Worm (Caenorhabditis elegans) whole organism, late embryonic: Measurements from ENCODE around the gene F54D8.6.

ENCODE experiments used
- C38D4.7 ChIP-seq: fragments of 200-800 bp; sonication (Bioruptor generic); optimal IDR thresholded peaks from 2 replicates; lab custom pipeline; 2018; ENCODE audit warnings: mild to moderate bottlenecking, missing genetic modification characterization, moderate library complexity, missing compliant biosample characterization
- K02D7.2 ChIP-seq: sonication (generic microtip); optimal IDR thresholded peaks from 2 replicates; lab custom pipeline; 2017; ENCODE audit warnings: mild to moderate bottlenecking, missing genetic modification characterization, missing compliant biosample characterization
- T23F11.4 ChIP-seq: fragments of 200-800 bp; sonication (Bioruptor generic); optimal IDR thresholded peaks from 2 replicates; lab custom pipeline; 2018; ENCODE audit warnings: mild to moderate bottlenecking, missing genetic modification characterization, missing compliant biosample characterization
- ahr-1 ChIP-seq: sonication (generic microtip); optimal IDR thresholded peaks from 2 replicates; lab custom pipeline; 2016; ENCODE audit warnings: missing genetic modification characterization, missing compliant biosample characterization
- ceh-14 ChIP-seq: sonication (generic microtip); optimal IDR thresholded peaks from 2 replicates; lab custom pipeline; 2016; ENCODE audit warnings: missing genotype, missing genetic modification characterization, missing compliant biosample characterization
- ceh-2 ChIP-seq: sonication (generic microtip); optimal IDR thresholded peaks from 2 replicates; lab custom pipeline; 2016; ENCODE audit warnings: missing genotype, missing genetic modification characterization, missing compliant biosample characterization
- ceh-24 ChIP-seq: sonication (generic microtip); optimal IDR thresholded peaks from 2 replicates; lab custom pipeline; 2016; ENCODE audit warnings: mild to moderate bottlenecking, missing genetic modification characterization, missing compliant biosample characterization
- ceh-31 ChIP-seq: sonication (generic microtip); optimal IDR thresholded peaks from 2 replicates; lab custom pipeline; 2016; ENCODE audit warnings: missing genetic modification characterization, missing compliant biosample characterization
- ceh-9 ChIP-seq: sonication (generic microtip); optimal IDR thresholded peaks from 2 replicates; lab custom pipeline; 2016; ENCODE audit warnings: mild to moderate bottlenecking, missing genetic modification characterization, inconsistent platforms, missing compliant biosample characterization
- che-1 ChIP-seq: sonication (generic microtip); optimal IDR thresholded peaks from 2 replicates; lab custom pipeline; 2016; ENCODE audit warnings: mild to moderate bottlenecking, missing genetic modification characterization, missing compliant biosample characterization
- elt-2 ChIP-seq: sonication (generic microtip); optimal IDR thresholded peaks from 2 replicates; lab custom pipeline; 2016; ENCODE audit warnings: missing genetic modification reagents, missing genetic modification characterization, missing compliant biosample characterization
- fkh-10 ChIP-seq: fragments of 150-350 bp; optimal IDR thresholded peaks from 2 replicates; lab custom pipeline; 2014; ENCODE audit warnings: missing biosample characterization, missing genetic modification reagents, missing genetic modification characterization
- fkh-6 ChIP-seq: sonication (generic microtip); optimal IDR thresholded peaks from 2 replicates; lab custom pipeline; 2016; ENCODE audit warnings: missing genetic modification characterization, missing compliant biosample characterization
- gmeb-2 ChIP-seq: sonication (generic microtip); optimal IDR thresholded peaks from 2 replicates; lab custom pipeline; 2016; ENCODE audit warnings: missing genetic modification characterization, inconsistent platforms, missing compliant biosample characterization
- hlh-13 ChIP-seq: fragments of 200-800 bp; sonication (Bioruptor generic); optimal IDR thresholded peaks from 2 replicates; lab custom pipeline; 2018; ENCODE audit warnings: mild to moderate bottlenecking, missing genetic modification characterization, missing compliant biosample characterization
- hlh-15 ChIP-seq: sonication (generic microtip); optimal IDR thresholded peaks from 2 replicates; lab custom pipeline; 2016; ENCODE audit warnings: missing genetic modification characterization, missing compliant biosample characterization
- hlh-6 ChIP-seq: sonication (generic microtip); optimal IDR thresholded peaks from 2 replicates; lab custom pipeline; 2016; ENCODE audit warnings: missing genotype, missing genetic modification characterization, missing compliant biosample characterization
- lim-6 ChIP-seq: sonication (generic microtip); optimal IDR thresholded peaks from 2 replicates; lab custom pipeline; 2016; ENCODE audit warnings: missing genetic modification characterization, missing compliant biosample characterization
- lin-11 ChIP-seq: fragments of 200-800 bp; sonication (Bioruptor generic); optimal IDR thresholded peaks from 2 replicates; lab custom pipeline; 2018; ENCODE audit warnings: mild to moderate bottlenecking, missing genetic modification characterization, missing compliant biosample characterization
- madf-2 ChIP-seq: sonication (generic microtip); optimal IDR thresholded peaks from 2 replicates; lab custom pipeline; 2017; ENCODE audit warnings: missing genetic modification characterization, missing compliant biosample characterization
- mec-3 ChIP-seq: sonication (generic microtip); optimal IDR thresholded peaks from 2 replicates; lab custom pipeline; 2016; ENCODE audit warnings: borderline replicate concordance, missing genetic modification characterization, missing compliant biosample characterization
- nhr-11 ChIP-seq: fragments of 150-350 bp; optimal IDR thresholded peaks from 2 replicates; lab custom pipeline; 2014; ENCODE audit warnings: missing biosample characterization, missing genetic modification characterization
- odd-2 ChIP-seq: sonication (generic microtip); optimal IDR thresholded peaks from 2 replicates; lab custom pipeline; 2017; ENCODE audit warnings: antibody characterized with exemption, mild to moderate bottlenecking, missing genetic modification characterization, missing compliant biosample characterization
- pat-9 ChIP-seq: fragments of 200-800 bp; sonication (Bioruptor generic); optimal IDR thresholded peaks from 2 replicates; lab custom pipeline; 2018; ENCODE audit warnings: mild to moderate bottlenecking, missing genetic modification characterization, moderate library complexity, missing compliant biosample characterization
- pax-1 ChIP-seq: fragments of 150-350 bp; optimal IDR thresholded peaks from 2 replicates; lab custom pipeline; 2014; ENCODE audit warnings: missing biosample characterization, missing genetic modification characterization
- pha-4 ChIP-seq: fragments of 150-350 bp; optimal IDR thresholded peaks from 2 replicates; lab custom pipeline; 2018; ENCODE audit warnings: missing biosample characterization, missing genetic modification reagents, missing genetic modification characterization
- pqm-1 ChIP-seq: sonication (generic microtip); optimal IDR thresholded peaks from 2 replicates; lab custom pipeline; 2016; ENCODE audit warnings: missing genetic modification characterization, missing compliant biosample characterization
- ref-2 ChIP-seq: sonication (generic microtip); optimal IDR thresholded peaks from 2 replicates; lab custom pipeline; 2016; ENCODE audit warnings: missing genetic modification characterization, missing compliant biosample characterization
- rnt-1 ChIP-seq: sonication (generic microtip); optimal IDR thresholded peaks from 2 replicates; lab custom pipeline; 2016; ENCODE audit warnings: missing genetic modification characterization, missing compliant biosample characterization
- sdc-2 ChIP-seq: sonication (generic microtip); optimal IDR thresholded peaks from 2 replicates; lab custom pipeline; 2016; ENCODE audit warnings: missing genotype, missing genetic modification characterization, missing compliant biosample characterization
- sox-2 ChIP-seq: fragments of 200-800 bp; sonication (Bioruptor generic); IDR thresholded peaks from 2 replicates; pipeline ENCODE4 v1.3.6; 2022; ENCODE audit warnings: missing genetic modification reagents, missing genetic modification characterization, missing compliant biosample characterization
- syd-9 ChIP-seq: sonication (generic microtip); optimal IDR thresholded peaks from 2 replicates; lab custom pipeline; 2016; ENCODE audit warnings: mild to moderate bottlenecking, missing genetic modification characterization, moderate library complexity, missing compliant biosample characterization
- tbx-7 ChIP-seq: sonication (generic microtip); optimal IDR thresholded peaks from 2 replicates; lab custom pipeline; 2016; ENCODE audit warnings: missing genotype, missing genetic modification characterization, missing compliant biosample characterization
- unc-3 ChIP-seq, 2 experiments: fragments of 200-800 bp in 1 of 2; sonication (Bioruptor generic) in 1 of 2; sonication (generic microtip) in 1 of 2; conservative IDR thresholded peaks in 1 of 2; optimal IDR thresholded peaks in 1 of 2; 2 replicates each; pipeline versions ENCODE4 v1.3.6 to Lab custom; 2016 to 2022; ENCODE audit warnings: missing compliant biosample characterization in 2 of 2, missing genetic modification characterization in 2 of 2, missing genetic modification reagents in 1 of 2
- unc-86 ChIP-seq: sonication (generic microtip); optimal IDR thresholded peaks from 2 replicates; lab custom pipeline; 2016; ENCODE audit warnings: missing genetic modification characterization, missing compliant biosample characterization
- zip-5 ChIP-seq: sonication (generic microtip); optimal IDR thresholded peaks from 2 replicates; lab custom pipeline; 2016; ENCODE audit warnings: missing genetic modification characterization, missing compliant biosample characterization

F54D8.6 gene

DNA sequence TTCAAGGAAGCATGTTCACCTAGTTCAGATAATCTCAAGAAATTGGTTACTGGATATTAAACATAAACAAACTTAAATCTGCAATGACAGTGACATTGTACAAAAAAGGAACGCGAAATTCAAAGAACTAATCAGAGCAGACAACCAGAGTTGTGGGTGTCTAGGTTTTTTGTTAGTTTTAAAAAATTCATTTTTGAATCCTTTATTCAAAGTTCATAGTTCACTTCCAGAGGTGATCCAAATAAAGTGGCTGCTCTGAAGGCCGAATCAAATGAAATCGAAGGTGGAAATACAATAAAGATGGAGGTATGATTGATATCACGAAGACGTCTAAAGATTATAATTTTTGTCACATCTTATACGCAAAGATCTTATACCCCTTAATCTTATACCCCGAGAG is 28.4 kb upstream of the F54D8.6 start, which contains the start of gene ttbk-6:
Gene ttbk-6, plus strand, starts transcription at position 301 of the 400 bp plus-strand sequence.
- TF ChIP-seq tbx-7 = no peak
- no peak for TF ChIP-seq ref-2
- TF ChIP-seq T23F11.4 = no peak
- TF ChIP-seq sdc-2 (tag; lab: Kevin White, UChicago) = no peak
- no peak for TF ChIP-seq nhr-11
- no peak for TF ChIP-seq rnt-1 (tag; lab: Kevin White, UChicago)
- TF ChIP-seq pat-9 (tag; lab: Kevin White, UChicago) = no peak
- TF ChIP-seq gmeb-2 (tag; lab: Kevin White, UChicago) = no peak
- no peak for TF ChIP-seq sox-2 (GFP tag; lab: Robert Waterston, UW)
- no peak for TF ChIP-seq fkh-10 (GFP tag; lab: Kevin White, UChicago)
- no peak for TF ChIP-seq zip-5 (tag; lab: Kevin White, UChicago)
- TF ChIP-seq hlh-13 (GFP tag; lab: Kevin White, UChicago) = no peak
- no peak for TF ChIP-seq unc-86
- TF ChIP-seq pqm-1 (tag; lab: Kevin White, UChicago) = no peak
- TF ChIP-seq ceh-31 = no peak
- no peak for TF ChIP-seq lim-6

DNA sequence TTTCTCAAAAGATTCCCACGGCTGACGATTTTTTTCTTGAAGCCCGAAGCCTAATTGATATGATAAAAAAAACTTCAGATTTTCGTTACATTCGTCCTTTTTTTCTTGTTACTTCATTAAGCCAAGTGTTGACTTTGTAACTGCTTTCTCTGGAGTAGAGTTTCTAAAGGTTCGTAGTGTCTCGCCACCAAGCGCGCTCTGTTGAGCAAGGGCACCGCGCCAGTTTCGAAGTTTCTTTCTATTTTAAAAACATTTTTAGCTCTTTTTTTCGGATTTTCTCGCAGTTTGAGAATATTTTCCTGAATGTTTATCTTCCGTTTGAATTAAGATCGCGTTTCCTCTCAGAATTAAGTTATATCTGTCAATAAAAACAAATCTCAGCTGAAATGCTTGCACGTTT is 26.2 kb upstream of the F54D8.6 start:
- TF ChIP-seq lin-11 (tag; lab: Kevin White, UChicago) = no peak
- TF ChIP-seq ceh-24 (tag; lab: Kevin White, UChicago) = no peak
- no peak for TF ChIP-seq madf-2 (tag; lab: Kevin White, UChicago)
- TF ChIP-seq C38D4.7 (GFP tag; lab: Kevin White, UChicago) = no peak
- no peak for TF ChIP-seq ahr-1 (tag; lab: Kevin White, UChicago)
- TF ChIP-seq mec-3 (tag; lab: Kevin White, UChicago) = no peak
- no peak for TF ChIP-seq unc-3 (GFP tag; conservative IDR thresholded peaks at IDR 0.05; lab: Robert Waterston, UW)
- TF ChIP-seq unc-3 (tag; optimal IDR thresholded peaks at IDR 0.05; lab: Kevin White, UChicago) = no peak
- TF ChIP-seq gmeb-2 (tag; lab: Kevin White, UChicago) = no peak
- TF ChIP-seq hlh-6 = no peak
- no peak for TF ChIP-seq ref-2
- TF ChIP-seq nhr-11 = no peak
- no peak for TF ChIP-seq hlh-13 (GFP tag; lab: Kevin White, UChicago)
- no peak for TF ChIP-seq T23F11.4
- TF ChIP-seq pha-4 (tag; lab: Kevin White, UChicago) = no peak
- no peak for TF ChIP-seq sox-2 (GFP tag; lab: Robert Waterston, UW)
- TF ChIP-seq fkh-6 (tag; lab: Kevin White, UChicago) = no peak
- TF ChIP-seq pax-1 (tag; lab: Kevin White, UChicago) = no peak
- TF ChIP-seq che-1 (tag; lab: Kevin White, UChicago) = no peak

DNA sequence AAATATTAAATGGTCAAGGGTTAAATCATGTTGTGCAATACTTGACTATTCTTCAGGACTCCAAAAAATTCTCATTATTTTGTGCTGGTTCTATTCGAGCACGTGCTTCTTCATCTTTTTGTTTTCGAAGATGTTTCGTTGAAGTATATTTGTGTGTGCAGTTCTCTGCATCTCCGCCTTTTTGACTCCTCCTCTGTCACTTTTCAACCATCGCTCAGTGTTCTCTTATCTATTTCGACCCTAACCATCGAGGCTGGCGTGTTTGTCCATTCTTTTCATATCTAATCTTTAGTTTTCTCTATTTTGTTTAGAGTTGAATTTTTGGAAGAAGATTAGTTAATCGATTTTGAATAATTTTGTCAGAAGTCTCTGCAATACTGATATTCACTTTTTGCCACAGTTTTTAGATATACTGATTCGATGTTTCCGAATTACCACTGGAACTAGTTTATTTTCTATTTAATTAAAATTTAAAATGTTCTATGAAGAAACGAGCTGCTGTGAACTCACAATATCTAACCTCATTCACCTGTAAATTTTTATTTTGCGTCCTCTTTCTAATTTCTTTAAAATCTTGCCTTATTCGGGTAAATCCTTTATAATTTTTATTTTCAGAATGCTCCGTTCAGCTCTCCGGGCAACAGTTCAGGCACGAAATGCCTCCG is 25.5 kb upstream of the F54D8.6 start, which contains the start of gene alh-1:
Gene alh-1, plus strand, starts transcription at position 615 of the 665 bp plus-strand sequence.
- TF ChIP-seq elt-2 (peak; percentile 61), hlh-15 (tag; lab: Kevin White, UChicago) (no peak), K02D7.2 (tag; lab: Kevin White, UChicago) (no peak), gmeb-2 (tag; lab: Kevin White, UChicago) (no peak), ceh-9 (tag; lab: Kevin White, UChicago) (no peak)

DNA sequence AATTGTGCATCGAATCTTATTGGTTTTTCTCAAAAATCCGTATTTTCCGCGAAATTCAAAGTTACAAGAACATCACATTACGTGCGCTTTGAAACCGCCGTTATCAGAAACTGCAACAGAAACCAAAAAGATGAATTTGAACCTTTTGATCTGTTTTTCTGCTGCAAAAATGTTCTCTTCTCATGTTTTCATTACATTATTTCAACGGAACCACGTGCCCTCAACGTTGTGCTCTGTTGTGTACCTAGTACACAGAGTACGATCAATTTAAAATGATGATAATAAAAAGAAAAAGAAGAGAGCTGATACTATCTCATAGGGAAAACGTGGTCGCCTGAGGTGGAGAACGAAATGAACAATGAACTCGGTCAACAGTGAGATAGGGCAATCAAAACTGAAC is 24.7 kb upstream of the F54D8.6 start:
- TF ChIP-seq ceh-2 (tag; lab: Kevin White, UChicago) (no peak), elt-2 (peak; percentile 15), syd-9 (tag; lab: Kevin White, UChicago) (no peak), odd-2 (tag; lab: Kevin White, UChicago) (no peak), zip-5 (tag; lab: Kevin White, UChicago) (no peak), ceh-14 (tag; lab: Kevin White, UChicago) (no peak)
